Worm (Caenorhabditis elegans) whole organism, L2 larva: ENCODE measurements around the gene exos-8.

Experiments
- alr-1 ChIP-seq: fragments of 150-350 bp; optimal IDR thresholded peaks from 2 replicates; lab custom pipeline; 2014; ENCODE audit warnings: missing biosample characterization, missing genetic modification characterization
- elt-1 ChIP-seq: fragments of 150-350 bp; optimal IDR thresholded peaks from 2 replicates; lab custom pipeline; 2014; ENCODE audit warnings: missing biosample characterization, missing genetic modification characterization
- fos-1 ChIP-seq: fragments of 150-350 bp; optimal IDR thresholded peaks from 2 replicates; lab custom pipeline; 2014; ENCODE audit warnings: missing biosample characterization, missing genetic modification characterization
- lsy-2 ChIP-seq, 2 experiments: fragments of 150-350 bp in 1 of 2; sonication (generic microtip) in 1 of 2; optimal IDR thresholded peaks; 2 replicates each; lab custom pipeline; 2014 to 2017; ENCODE audit warnings: missing biosample characterization in 2 of 2, missing genetic modification characterization in 2 of 2
- mdl-1 ChIP-seq, 2 experiments: fragments of 150-350 bp in 1 of 2; sonication (generic microtip) in 1 of 2; optimal IDR thresholded peaks; 2 replicates each; lab custom pipeline; 2017; ENCODE audit warnings: missing biosample characterization in 2 of 2, missing genetic modification characterization in 2 of 2
- nhr-10 ChIP-seq: sonication (generic microtip); optimal IDR thresholded peaks from 2 replicates; lab custom pipeline; 2017; ENCODE audit warnings: missing biosample characterization, missing genetic modification characterization
- nhr-11 ChIP-seq: fragments of 150-350 bp; optimal IDR thresholded peaks from 2 replicates; lab custom pipeline; 2014; ENCODE audit warnings: missing biosample characterization, missing genetic modification characterization
- nhr-12 ChIP-seq: fragments of 150-350 bp; optimal IDR thresholded peaks from 2 replicates; lab custom pipeline; 2014; ENCODE audit warnings: missing biosample characterization, missing genetic modification characterization
- nhr-237 ChIP-seq: fragments of 150-350 bp; optimal IDR thresholded peaks from 2 replicates; lab custom pipeline; 2014; ENCODE audit warnings: missing biosample characterization, missing genetic modification characterization
- nhr-25 ChIP-seq: fragments of 150-350 bp; sonication (generic microtip); optimal IDR thresholded peaks from 3 replicates; lab custom pipeline; 2014; ENCODE audit warnings: missing biosample characterization, missing genetic modification characterization
- nhr-77 ChIP-seq: fragments of 150-350 bp; optimal IDR thresholded peaks from 2 replicates; lab custom pipeline; 2014; ENCODE audit warnings: missing biosample characterization, missing genetic modification characterization
- snpc-4 ChIP-seq: fragments of 150-350 bp; optimal IDR thresholded peaks from 2 replicates; lab custom pipeline; 2014; ENCODE audit warnings: missing biosample characterization, missing genetic modification characterization
- unc-39 ChIP-seq: fragments of 150-350 bp; optimal IDR thresholded peaks from 2 replicates; lab custom pipeline; 2014; ENCODE audit warnings: missing biosample characterization, missing genetic modification characterization
- ztf-1 ChIP-seq: fragments of 200-800 bp; sonication (Bioruptor generic); conservative IDR thresholded peaks from 2 replicates; pipeline ENCODE4 v1.3.6; 2022; ENCODE audit warnings: missing genetic modification characterization, missing compliant biosample characterization

- TF ChIP-seq elt-1 (tag; lab: Kevin White, UChicago): no peak
- peak; percentile 25 to 87 for TF ChIP-seq lsy-2 (tag; optimal IDR thresholded peaks at IDR 0.05; lab: Kevin White, UChicago)
- no peak for TF ChIP-seq nhr-25
- no peak for TF ChIP-seq mdl-1 (tag; optimal IDR thresholded peaks at IDR 0.05; lab: Kevin White, UChicago)
- no peak for TF ChIP-seq nhr-12 (tag; lab: Kevin White, UChicago)
- TF ChIP-seq ztf-1 (GFP tag; lab: Robert Waterston, UW): no peak
- TF ChIP-seq nhr-11 (tag; lab: Kevin White, UChicago): no peak
- no peak for TF ChIP-seq unc-39 (tag; lab: Kevin White, UChicago)
- TF ChIP-seq nhr-77 (tag; lab: Kevin White, UChicago): no peak
- TF ChIP-seq nhr-237 (tag; lab: Kevin White, UChicago): no peak
- TF ChIP-seq alr-1 (tag; lab: Kevin White, UChicago): no peak
- TF ChIP-seq nhr-10 (tag; lab: Kevin White, UChicago): no peak
- TF ChIP-seq fos-1: peak; percentile 29
- TF ChIP-seq snpc-4 (tag; lab: Kevin White, UChicago): peak; percentile 2
Observed at ce11 chrII:6734674-6735073, 6.8 kb upstream of the exos-8 start, which contains the start of gene T14B4.3.
